Worm (Caenorhabditis elegans) whole organism, midembryonic: ENCODE results near the gene pmp-5.
A peak's percentile ranks its signal among the peaks of the same experiment; 100 is the strongest.

Source experiments
- T22C8.4 ChIP-seq: fragments of 200-800 bp; sonication (Bioruptor generic); IDR thresholded peaks from 2 replicates; pipeline ENCODE4 v1.3.6; 2022; ENCODE audit warnings: missing genetic modification characterization, missing compliant biosample characterization
- cog-1 ChIP-seq: sonication (generic microtip); optimal IDR thresholded peaks from 2 replicates; lab custom pipeline; 2016; ENCODE audit warnings: missing genetic modification characterization, missing compliant biosample characterization
- flt-1 ChIP-seq: fragments of 200-800 bp; sonication (Bioruptor generic); IDR thresholded peaks from 2 replicates; pipeline ENCODE4 v1.3.6; 2022; ENCODE audit warnings: missing genetic modification characterization, missing compliant biosample characterization
- klf-2 ChIP-seq: fragments of 200-800 bp; sonication (Bioruptor generic); conservative IDR thresholded peaks from 2 replicates; pipeline ENCODE4 v1.3.6; 2022; ENCODE audit warnings: missing genetic modification reagents, missing genetic modification characterization, missing compliant biosample characterization
- med-1 ChIP-seq: sonication (generic microtip); optimal IDR thresholded peaks from 2 replicates; lab custom pipeline; 2017; ENCODE audit warnings: missing genetic modification characterization, mild to moderate bottlenecking, missing compliant biosample characterization, antibody characterized with exemption, missing genetic modification reagents; ENCODE audit not compliant: insufficient read depth
- ref-1 ChIP-seq: fragments of 200-800 bp; sonication (Bioruptor generic); conservative IDR thresholded peaks from 2 replicates; pipeline ENCODE4 v1.3.6; 2022; ENCODE audit warnings: missing genetic modification reagents, missing genetic modification characterization, missing compliant biosample characterization
- tab-1 ChIP-seq: fragments of 200-800 bp; sonication (Bioruptor generic); IDR thresholded peaks from 2 replicates; pipeline ENCODE4 v1.3.6; 2022; ENCODE audit warnings: missing genetic modification characterization, missing compliant biosample characterization
- ztf-23 ChIP-seq: fragments of 200-800 bp; sonication (Bioruptor generic); IDR thresholded peaks from 2 replicates; pipeline ENCODE4 v1.3.6; 2022; ENCODE audit warnings: missing genetic modification reagents, missing genetic modification characterization, missing compliant biosample characterization
- ztf-29 ChIP-seq: fragments of 200-800 bp; sonication (Bioruptor generic); IDR thresholded peaks from 2 replicates; pipeline ENCODE4 v1.3.6; 2022; ENCODE audit warnings: missing genetic modification reagents, missing genetic modification characterization, missing compliant biosample characterization

The pmp-5 gene

DNA sequence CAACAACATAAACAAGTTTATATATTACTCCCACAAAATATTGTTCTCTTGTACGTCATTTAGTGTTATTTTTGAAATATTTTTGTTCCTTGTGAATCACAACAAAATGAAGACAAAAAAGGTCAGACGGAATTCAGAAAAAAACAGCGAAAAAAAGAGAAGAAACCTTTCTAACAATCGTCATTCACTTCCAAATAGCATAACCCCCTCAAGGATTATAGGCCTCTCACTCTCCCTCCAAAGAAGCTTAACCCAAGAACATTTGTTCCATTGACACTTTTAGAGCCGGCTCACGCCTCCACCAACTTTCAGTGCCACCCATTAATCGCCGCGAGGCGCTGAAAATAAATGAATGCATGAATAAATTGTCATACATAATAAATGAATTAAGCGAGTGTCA lies 6.1 kb downstream of the pmp-5 start:
- TF ChIP-seq tab-1 (GFP tag; lab: Robert Waterston, UW) (no peak), med-1 (GFP tag; lab: Kevin White, UChicago) (no peak), flt-1 (GFP tag; lab: Robert Waterston, UW) (no peak), ztf-23 (GFP tag; lab: Robert Waterston, UW) (no peak), cog-1 (tag; lab: Kevin White, UChicago) (no peak), ref-1 (GFP tag; lab: Robert Waterston, UW) (no peak), T22C8.4 (no peak), ztf-29 (GFP tag; lab: Robert Waterston, UW) (no peak), klf-2 (no peak)

DNA sequence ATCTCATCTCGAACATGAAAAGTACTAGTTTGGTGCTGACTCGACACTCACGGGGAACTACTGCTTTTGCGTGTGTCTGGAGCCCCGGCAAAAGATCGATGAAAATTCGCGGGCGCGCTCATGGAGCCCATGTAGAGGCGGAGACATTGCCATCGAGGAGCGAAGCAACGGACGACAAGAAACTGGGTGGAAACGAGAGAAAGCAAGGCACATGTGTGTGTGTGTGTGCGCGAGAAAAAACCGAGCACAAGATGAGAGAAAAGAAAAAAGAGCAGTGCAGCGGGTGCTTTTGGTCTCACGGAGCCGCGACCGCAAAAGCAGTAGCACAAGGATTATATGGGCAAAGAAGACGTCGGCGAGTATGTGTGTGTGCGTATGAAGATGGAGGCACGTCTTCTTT lies 6.8 kb downstream of the pmp-5 start:
- TF ChIP-seq med-1 (GFP tag; lab: Kevin White, UChicago) = no peak
- TF ChIP-seq klf-2 = no peak
- no peak for TF ChIP-seq ztf-29 (GFP tag; lab: Robert Waterston, UW)
- no peak for TF ChIP-seq T22C8.4
- no peak for TF ChIP-seq tab-1 (GFP tag; lab: Robert Waterston, UW)
- no peak for TF ChIP-seq ztf-23 (GFP tag; lab: Robert Waterston, UW)
- TF ChIP-seq ref-1 (GFP tag; lab: Robert Waterston, UW) = no peak

DNA sequence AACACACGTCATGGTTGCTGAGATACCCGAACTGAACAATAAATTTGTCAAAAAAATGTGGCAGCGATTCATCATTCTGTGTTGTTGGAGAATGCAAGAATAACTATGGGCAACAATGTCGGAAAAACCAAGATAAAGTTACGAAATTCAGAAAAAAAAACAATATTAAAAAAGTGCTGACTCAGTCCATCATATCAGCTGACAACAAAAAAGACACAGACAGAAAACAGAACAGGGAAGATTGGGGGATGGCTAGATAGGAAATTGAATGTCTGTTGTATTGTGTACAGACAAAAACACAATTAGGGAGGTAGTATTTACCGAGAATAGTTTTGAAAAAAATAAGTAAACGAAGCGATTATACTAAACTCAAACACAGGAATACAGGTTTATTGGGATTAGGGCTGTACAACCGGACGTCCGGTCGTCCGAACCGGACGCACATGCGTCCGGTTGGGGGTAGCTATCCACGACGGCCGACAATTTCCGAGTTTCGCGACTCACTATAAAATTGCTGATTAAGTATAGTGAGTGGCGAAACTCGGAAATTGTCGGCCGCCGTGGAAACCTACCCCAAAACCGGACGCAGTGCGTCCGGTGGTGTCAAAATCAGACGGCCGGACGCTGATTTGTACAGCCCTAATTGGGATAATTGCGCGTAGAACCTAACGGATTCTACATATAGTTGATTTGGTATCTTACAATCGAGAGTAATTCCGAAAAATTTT lies 7.9 kb downstream of the pmp-5 start:
- no peak for TF ChIP-seq ztf-23 (GFP tag; lab: Robert Waterston, UW)
- TF ChIP-seq T22C8.4 = no peak
- TF ChIP-seq med-1 (GFP tag; lab: Kevin White, UChicago) = no peak
- no peak for TF ChIP-seq ref-1 (GFP tag; lab: Robert Waterston, UW)
- TF ChIP-seq tab-1 (GFP tag; lab: Robert Waterston, UW) = no peak
- no peak for TF ChIP-seq ztf-29 (GFP tag; lab: Robert Waterston, UW)
- TF ChIP-seq klf-2 = no peak
- TF ChIP-seq flt-1 (GFP tag; lab: Robert Waterston, UW) = no peak
- TF ChIP-seq cog-1 (tag; lab: Kevin White, UChicago) = no peak

DNA sequence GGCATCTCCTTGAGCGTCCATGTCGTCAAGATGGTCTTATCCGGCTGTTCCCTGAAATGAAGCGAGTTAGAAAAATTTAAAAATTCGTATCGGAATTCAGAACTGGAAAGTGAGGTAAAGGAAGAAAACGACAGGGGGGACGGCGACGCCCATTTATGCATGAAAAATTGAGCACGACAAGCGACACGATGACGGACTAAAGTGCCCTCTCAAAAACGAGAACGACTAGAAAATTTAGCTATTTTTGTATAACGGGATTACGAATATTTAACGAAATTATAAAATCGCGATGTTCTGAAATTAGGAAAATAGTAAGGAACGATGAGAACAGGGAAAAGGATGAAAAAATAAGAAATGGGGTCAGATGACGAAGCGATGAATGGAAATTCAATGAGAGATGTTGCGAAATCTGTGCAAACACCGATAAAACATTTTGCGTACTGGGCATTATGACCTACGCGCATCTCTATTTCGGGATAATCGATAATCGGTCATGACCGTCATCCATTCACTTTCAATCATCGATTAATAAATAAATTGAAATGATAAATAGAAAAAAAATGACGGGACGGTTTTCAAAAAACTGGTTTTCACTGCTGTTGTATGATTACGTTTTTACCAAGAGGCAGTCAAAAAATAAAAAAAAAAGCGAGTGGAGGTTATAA lies 9.0 kb downstream of the pmp-5 start, which contains the start of gene snb-1:
snb-1 (minus strand) TSS at position 51 of the 665 bp plus-strand sequence.
- TF ChIP-seq med-1 (GFP tag; lab: Kevin White, UChicago) = no peak
- peak; percentile 89 for TF ChIP-seq T22C8.4

DNA sequence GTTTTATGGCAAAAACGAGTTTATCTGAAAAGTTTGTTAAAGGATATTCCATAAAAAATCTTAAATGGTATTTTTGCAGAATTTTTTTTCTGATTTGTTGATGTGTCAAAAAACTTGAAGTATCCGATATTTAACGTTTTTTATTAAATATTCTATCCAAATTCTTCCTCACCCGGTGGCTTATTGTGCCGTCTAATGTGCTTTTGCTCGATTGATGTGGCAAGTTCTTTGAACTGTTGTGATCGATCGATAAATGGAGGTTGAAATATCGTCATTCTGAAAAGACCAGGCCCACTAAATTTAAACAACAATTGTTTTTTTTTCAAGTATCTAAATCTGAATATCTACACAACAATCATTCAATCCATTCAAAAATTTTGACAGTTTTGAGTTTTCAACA lies 10.4 kb downstream of the pmp-5 start, which contains the start of gene syx-18:
syx-18 (minus strand) TSS at position 276 of the 400 bp plus-strand sequence.
- no peak for TF ChIP-seq ref-1 (GFP tag; lab: Robert Waterston, UW)
- no peak for TF ChIP-seq med-1 (GFP tag; lab: Kevin White, UChicago)
- TF ChIP-seq klf-2 = no peak
- no peak for TF ChIP-seq tab-1 (GFP tag; lab: Robert Waterston, UW)
- TF ChIP-seq flt-1 (GFP tag; lab: Robert Waterston, UW) = no peak
- no peak for TF ChIP-seq ztf-29 (GFP tag; lab: Robert Waterston, UW)
- TF ChIP-seq cog-1 (tag; lab: Kevin White, UChicago) = no peak
- TF ChIP-seq ztf-23 (GFP tag; lab: Robert Waterston, UW) = no peak
- no peak for TF ChIP-seq T22C8.4

DNA sequence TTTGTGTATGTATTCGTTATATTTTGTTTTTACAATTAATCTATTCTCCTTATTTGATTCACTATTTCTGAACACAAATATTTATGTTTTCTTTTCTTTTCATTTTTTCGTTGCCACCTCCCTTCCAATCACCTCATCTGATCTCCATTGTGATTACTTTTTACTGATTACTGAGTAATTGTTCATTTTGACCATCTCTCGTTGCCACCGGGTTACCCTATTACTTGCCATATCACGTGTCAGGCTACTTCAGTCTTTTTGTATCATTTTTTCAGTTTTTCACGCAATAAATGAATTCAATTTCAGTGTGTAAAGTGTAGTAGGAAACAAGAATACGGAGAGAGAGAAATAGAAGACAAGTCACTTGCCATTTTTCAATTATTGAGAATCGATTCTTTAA lies 13.6 kb downstream of the pmp-5 start, which contains the start of gene T10H9.8:
T10H9.8 (plus strand) TSS at position 301 of the 400 bp plus-strand sequence.
- TF ChIP-seq ztf-23 (GFP tag; lab: Robert Waterston, UW) = no peak
- TF ChIP-seq ref-1 (GFP tag; lab: Robert Waterston, UW) = no peak
- TF ChIP-seq med-1 (GFP tag; lab: Kevin White, UChicago) = no peak
- no peak for TF ChIP-seq ztf-29 (GFP tag; lab: Robert Waterston, UW)
- TF ChIP-seq T22C8.4 = no peak
- TF ChIP-seq klf-2 = no peak
- no peak for TF ChIP-seq flt-1 (GFP tag; lab: Robert Waterston, UW)
- TF ChIP-seq tab-1 (GFP tag; lab: Robert Waterston, UW) = no peak
- TF ChIP-seq cog-1 (tag; lab: Kevin White, UChicago) = no peak

DNA sequence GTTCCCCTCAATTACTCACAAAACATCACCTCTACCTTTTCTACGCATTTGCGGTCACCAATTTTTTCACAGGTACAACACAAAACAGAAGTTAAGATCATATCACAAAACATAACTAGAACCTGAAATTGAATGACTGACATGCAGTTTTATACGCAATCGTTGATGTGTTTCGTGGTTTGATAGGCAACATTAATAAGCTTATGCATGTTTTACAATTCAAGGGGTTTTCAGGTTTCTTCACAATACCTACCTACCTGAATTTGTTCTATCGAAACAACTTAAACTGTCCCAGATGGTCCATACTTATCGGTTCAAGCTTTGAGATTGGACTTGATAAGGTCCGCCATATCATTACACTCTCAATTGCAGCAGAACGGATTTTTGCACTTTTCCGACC lies 15.1 kb downstream of the pmp-5 start:
- TF ChIP-seq ztf-29 (GFP tag; lab: Robert Waterston, UW) (no peak), ref-1 (GFP tag; lab: Robert Waterston, UW) (no peak), cog-1 (tag; lab: Kevin White, UChicago) (no peak), T22C8.4 (no peak), ztf-23 (GFP tag; lab: Robert Waterston, UW) (no peak), flt-1 (GFP tag; lab: Robert Waterston, UW) (no peak), med-1 (GFP tag; lab: Kevin White, UChicago) (no peak), klf-2 (no peak), tab-1 (GFP tag; lab: Robert Waterston, UW) (no peak)

DNA sequence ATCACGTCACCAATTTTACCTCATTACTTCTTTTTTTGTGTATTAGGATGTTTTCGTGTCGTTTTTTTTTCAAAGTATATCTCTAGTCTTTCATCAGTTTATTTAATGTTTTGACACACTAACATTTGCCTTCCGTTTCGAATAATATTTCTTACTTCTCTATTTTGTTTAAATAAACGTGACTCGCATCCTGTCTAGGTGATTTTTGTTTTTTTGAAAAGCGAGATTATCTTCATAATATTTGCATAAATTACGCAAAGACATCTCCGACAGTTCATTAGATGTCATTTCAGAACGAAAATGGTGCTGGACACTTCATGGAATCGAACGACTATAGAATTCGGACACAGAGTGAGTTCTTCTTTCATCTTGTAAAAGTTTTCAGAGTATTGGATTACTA lies 16.3 kb downstream of the pmp-5 start, which contains the start of gene T10H9.1:
T10H9.1 (plus strand) TSS at position 301 of the 400 bp plus-strand sequence.
- no peak for TF ChIP-seq ztf-23 (GFP tag; lab: Robert Waterston, UW)
- TF ChIP-seq ref-1 (GFP tag; lab: Robert Waterston, UW) = no peak
- no peak for TF ChIP-seq med-1 (GFP tag; lab: Kevin White, UChicago)
- no peak for TF ChIP-seq T22C8.4
- TF ChIP-seq flt-1 (GFP tag; lab: Robert Waterston, UW) = no peak
- TF ChIP-seq cog-1 (tag; lab: Kevin White, UChicago) = no peak
- TF ChIP-seq klf-2 = no peak
- TF ChIP-seq ztf-29 (GFP tag; lab: Robert Waterston, UW) = no peak
- TF ChIP-seq tab-1 (GFP tag; lab: Robert Waterston, UW) = no peak

DNA sequence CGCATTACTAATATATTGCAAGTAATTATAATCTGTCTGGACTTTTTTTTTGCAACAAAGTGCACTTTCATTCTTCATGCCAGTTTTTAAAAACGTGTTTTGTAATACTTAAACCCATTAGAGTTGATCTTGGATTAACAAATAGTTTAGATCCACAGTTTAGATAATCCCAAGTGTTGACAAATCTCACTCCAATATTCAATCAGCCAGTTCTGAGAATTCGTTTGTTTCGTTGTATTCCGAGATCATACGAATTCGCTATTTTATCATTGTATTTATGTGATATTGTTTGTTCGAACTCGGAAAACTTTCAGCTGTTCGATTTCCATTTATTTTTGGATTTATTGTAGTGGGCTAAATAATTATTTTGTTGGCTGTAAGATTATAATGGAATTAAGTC lies 19.8 kb downstream of the pmp-5 start:
- TF ChIP-seq T22C8.4 (no peak), ref-1 (GFP tag; lab: Robert Waterston, UW) (no peak), med-1 (GFP tag; lab: Kevin White, UChicago) (no peak), klf-2 (no peak), tab-1 (GFP tag; lab: Robert Waterston, UW) (no peak), flt-1 (GFP tag; lab: Robert Waterston, UW) (no peak), ztf-29 (GFP tag; lab: Robert Waterston, UW) (no peak), ztf-23 (GFP tag; lab: Robert Waterston, UW) (no peak), cog-1 (tag; lab: Kevin White, UChicago) (no peak)
